Fruit fly (Drosophila melanogaster): ENCODE measurements around the gene Epg5.

DNA sequence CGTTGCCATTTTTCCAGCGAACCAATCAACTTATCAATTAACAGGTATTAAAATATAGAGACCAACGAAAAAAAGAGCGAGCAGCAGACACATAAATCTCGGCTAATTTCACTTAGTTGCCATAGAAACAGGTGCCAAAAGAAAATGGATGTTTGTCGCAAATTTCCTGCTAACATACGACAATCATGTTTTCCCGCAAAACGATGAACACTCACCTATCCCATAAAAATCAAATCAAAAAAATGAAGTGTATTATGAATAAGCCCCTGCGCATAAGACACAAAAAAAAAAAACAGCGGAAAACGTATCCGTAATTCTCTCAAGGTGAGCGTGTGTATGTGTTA lies 16.9 kb downstream of the Epg5 start:
- TF ChIP-seq CTCF (optimal IDR thresholded peaks at IDR 0.05): no peak
- TF ChIP-seq CG8478 (optimal IDR thresholded peaks at IDR 0.05): no peak

All from S2 (cell line).